Worm (Caenorhabditis elegans) whole organism, young adult: ENCODE data around the gene K04C2.7.

ENCODE experiments used
- B0035.1 ChIP-seq: sonication (generic microtip); optimal IDR thresholded peaks from 2 replicates; lab custom pipeline; 2016; ENCODE audit warnings: missing genetic modification characterization, mild to moderate bottlenecking, missing compliant biosample characterization, missing genotype, missing genetic modification reagents
- C06A6.2 ChIP-seq: fragments of 200-800 bp; sonication (Bioruptor generic); conservative IDR thresholded peaks from 2 replicates; pipeline ENCODE4 v1.3.6; 2022; ENCODE audit warnings: missing genetic modification characterization, missing compliant biosample characterization
- F22D6.2 ChIP-seq: sonication (generic microtip); optimal IDR thresholded peaks from 2 replicates; lab custom pipeline; 2016; ENCODE audit warnings: mild to moderate bottlenecking, missing genetic modification characterization, missing compliant biosample characterization
- F39B2.1 ChIP-seq: fragments of 200-800 bp; sonication (Bioruptor generic); IDR thresholded peaks from 2 replicates; pipeline ENCODE4 v1.3.6; 2022; ENCODE audit warnings: missing genetic modification reagents, missing genetic modification characterization, missing compliant biosample characterization
- F49E8.2 ChIP-seq: sonication (generic microtip); optimal IDR thresholded peaks from 3 replicates; lab custom pipeline; 2017; ENCODE audit warnings: missing genetic modification characterization, mild to moderate bottlenecking, missing compliant biosample characterization, antibody characterized with exemption, moderate library complexity; ENCODE audit not compliant: insufficient read depth
- K11D2.4 ChIP-seq: fragments of 200-800 bp; sonication (Bioruptor generic); IDR thresholded peaks from 2 replicates; pipeline ENCODE4 v1.3.6; 2022; ENCODE audit warnings: missing genetic modification reagents, missing genetic modification characterization, missing compliant biosample characterization
- K12H6.12 ChIP-seq: fragments of 200-800 bp; sonication (Bioruptor generic); optimal IDR thresholded peaks from 2 replicates; lab custom pipeline; 2018; ENCODE audit warnings: mild to moderate bottlenecking, missing genetic modification characterization, missing compliant biosample characterization
- Y53G8AR.9 ChIP-seq: fragments of 200-800 bp; sonication (Bioruptor generic); conservative IDR thresholded peaks from 2 replicates; pipeline ENCODE4 v1.3.6; 2022; ENCODE audit warnings: missing genetic modification reagents, missing genetic modification characterization, missing compliant biosample characterization
- Y56A3A.18 ChIP-seq: fragments of 200-800 bp; sonication (Bioruptor generic); IDR thresholded peaks from 2 replicates; pipeline ENCODE4 v1.3.6; 2022; ENCODE audit warnings: missing genetic modification reagents, missing genetic modification characterization, missing compliant biosample characterization
- Y95B8A.8 ChIP-seq: fragments of 200-800 bp; sonication (Bioruptor generic); IDR thresholded peaks from 2 replicates; pipeline ENCODE4 v1.3.6; 2022; ENCODE audit warnings: missing genetic modification reagents, missing genetic modification characterization, missing compliant biosample characterization
- ama-1 ChIP-seq, 3 experiments: fragments of 150-350 bp in 1 of 3; sonication (generic microtip) in 2 of 3; optimal IDR thresholded peaks; 2 replicates each; lab custom pipeline; 2014 to 2018; ENCODE audit warnings: missing biosample characterization in 2 of 3, missing genetic modification characterization in 2 of 3, missing genetic modification reagents in 2 of 3
- aptf-2 ChIP-seq: fragments of 200-800 bp; sonication (Bioruptor generic); conservative IDR thresholded peaks from 2 replicates; pipeline ENCODE4 v1.3.6; 2022; ENCODE audit warnings: missing genetic modification reagents, missing genetic modification characterization, missing compliant biosample characterization
- bed-2 ChIP-seq: fragments of 200-800 bp; sonication (Bioruptor generic); IDR thresholded peaks from 2 replicates; pipeline ENCODE4 v1.3.6; 2022; ENCODE audit warnings: missing genetic modification reagents, missing genetic modification characterization, missing compliant biosample characterization
- cebp-2 ChIP-seq: fragments of 200-800 bp; sonication (Bioruptor generic); IDR thresholded peaks from 2 replicates; pipeline ENCODE4 v1.3.6; 2022; ENCODE audit warnings: missing genetic modification characterization, missing compliant biosample characterization
- ceh-100 ChIP-seq: fragments of 200-800 bp; sonication (Bioruptor generic); IDR thresholded peaks from 2 replicates; pipeline ENCODE4 v1.3.6; 2022; ENCODE audit warnings: missing genetic modification reagents, missing genetic modification characterization, missing compliant biosample characterization
- ceh-27 ChIP-seq: fragments of 200-800 bp; sonication (Bioruptor generic); optimal IDR thresholded peaks from 2 replicates; lab custom pipeline; 2018; ENCODE audit warnings: mild to moderate bottlenecking, missing genetic modification characterization, moderate library complexity, missing compliant biosample characterization
- ceh-40 ChIP-seq: fragments of 200-800 bp; sonication (Bioruptor generic); IDR thresholded peaks from 2 replicates; pipeline ENCODE4 v1.3.6; 2022; ENCODE audit warnings: missing genetic modification characterization, missing compliant biosample characterization
- chd-7 ChIP-seq: sonication (generic microtip); optimal IDR thresholded peaks from 2 replicates; lab custom pipeline; 2016; ENCODE audit warnings: mild to moderate bottlenecking, missing genetic modification characterization, moderate library complexity, missing compliant biosample characterization
- die-1 ChIP-seq: sonication (generic microtip); optimal IDR thresholded peaks from 2 replicates; lab custom pipeline; 2016; ENCODE audit warnings: missing genotype, mild to moderate bottlenecking, missing genetic modification characterization, missing compliant biosample characterization
- dpff-1 ChIP-seq: sonication (generic microtip); optimal IDR thresholded peaks from 2 replicates; lab custom pipeline; 2017; ENCODE audit warnings: mild to moderate bottlenecking, missing genetic modification characterization, missing compliant biosample characterization
- dpl-1 ChIP-seq: fragments of 150-350 bp; optimal IDR thresholded peaks from 2 replicates; lab custom pipeline; 2014; ENCODE audit warnings: missing biosample characterization, missing genetic modification reagents, missing genetic modification characterization
- egl-44 ChIP-seq: fragments of 200-800 bp; sonication (Bioruptor generic); IDR thresholded peaks from 2 replicates; pipeline ENCODE4 v1.3.6; 2022; ENCODE audit warnings: missing genetic modification reagents, missing genetic modification characterization, missing compliant biosample characterization
- ekl-4 ChIP-seq: fragments of 200-800 bp; sonication (Bioruptor generic); IDR thresholded peaks from 2 replicates; pipeline ENCODE4 v1.3.6; 2022; ENCODE audit warnings: missing genetic modification reagents, missing genetic modification characterization, missing compliant biosample characterization
- gei-17 ChIP-seq: fragments of 200-800 bp; sonication (Bioruptor generic); optimal IDR thresholded peaks from 2 replicates; lab custom pipeline; 2018; ENCODE audit warnings: mild to moderate bottlenecking, missing genetic modification characterization, missing compliant biosample characterization
- hlh-12 ChIP-seq: sonication (generic microtip); optimal IDR thresholded peaks from 2 replicates; lab custom pipeline; 2016; ENCODE audit warnings: missing genetic modification characterization, missing compliant biosample characterization
- hlh-26 ChIP-seq: fragments of 200-800 bp; sonication (Bioruptor generic); conservative IDR thresholded peaks from 2 replicates; pipeline ENCODE4 v1.3.6; 2022; ENCODE audit warnings: missing genetic modification reagents, missing genetic modification characterization, missing compliant biosample characterization
- hrde-1 ChIP-seq: sonication (generic microtip); optimal IDR thresholded peaks from 2 replicates; lab custom pipeline; 2016; ENCODE audit warnings: missing genetic modification characterization, mild to moderate bottlenecking, missing compliant biosample characterization, moderate library complexity, missing genotype, missing genetic modification reagents, borderline replicate concordance
- hsf-1 ChIP-seq: fragments of 200-800 bp; sonication (Bioruptor generic); IDR thresholded peaks from 2 replicates; pipeline ENCODE4 v1.3.6; 2022; ENCODE audit warnings: missing genetic modification reagents, missing genetic modification characterization, missing compliant biosample characterization
- let-526 ChIP-seq: fragments of 200-800 bp; sonication (Bioruptor generic); IDR thresholded peaks from 2 replicates; pipeline ENCODE4 v1.3.6; 2022; ENCODE audit warnings: missing genetic modification reagents, missing genetic modification characterization, missing compliant biosample characterization
- lin-54 ChIP-seq: fragments of 200-800 bp; sonication (Bioruptor generic); optimal IDR thresholded peaks from 2 replicates; lab custom pipeline; 2018; ENCODE audit warnings: mild to moderate bottlenecking, missing genetic modification characterization, missing compliant biosample characterization
- lsl-1 ChIP-seq: fragments of 200-800 bp; sonication (Bioruptor generic); optimal IDR thresholded peaks from 2 replicates; lab custom pipeline; 2018; ENCODE audit warnings: mild to moderate bottlenecking, missing genetic modification characterization, moderate library complexity, missing compliant biosample characterization
- madf-6 ChIP-seq: fragments of 200-800 bp; sonication (Bioruptor generic); IDR thresholded peaks from 2 replicates; pipeline ENCODE4 v1.3.6; 2022; ENCODE audit warnings: missing genetic modification reagents, missing genetic modification characterization, missing compliant biosample characterization
- mcd-1 ChIP-seq: fragments of 200-800 bp; sonication (Bioruptor generic); IDR thresholded peaks from 2 replicates; pipeline ENCODE4 v1.3.6; 2022; ENCODE audit warnings: missing genetic modification reagents, missing genetic modification characterization, missing compliant biosample characterization
- mel-28 ChIP-seq: sonication (generic microtip); optimal IDR thresholded peaks from 2 replicates; lab custom pipeline; 2016; ENCODE audit warnings: borderline replicate concordance, mild to moderate bottlenecking, missing genetic modification characterization, missing compliant biosample characterization
- nfya-2 ChIP-seq: fragments of 200-800 bp; sonication (Bioruptor generic); IDR thresholded peaks from 2 replicates; pipeline ENCODE4 v1.3.6; 2022; ENCODE audit warnings: missing genetic modification reagents, missing genetic modification characterization, missing compliant biosample characterization
- pbrm-1 ChIP-seq: fragments of 200-800 bp; sonication (Bioruptor generic); IDR thresholded peaks from 2 replicates; pipeline ENCODE4 v1.3.6; 2022; ENCODE audit warnings: missing genetic modification reagents, missing genetic modification characterization, missing compliant biosample characterization
- rcor-1 ChIP-seq: fragments of 200-800 bp; sonication (Bioruptor generic); IDR thresholded peaks from 2 replicates; pipeline ENCODE4 v1.3.6; 2022; ENCODE audit warnings: missing genetic modification reagents, missing genetic modification characterization, missing compliant biosample characterization
- rec-8 ChIP-seq, 2 experiments: sonication (generic microtip); optimal IDR thresholded peaks; 2 replicates each; lab custom pipeline; 2016; ENCODE audit warnings: mild to moderate bottlenecking in 2 of 2, missing genetic modification characterization in 2 of 2, missing genetic modification reagents in 2 of 2, missing genotype in 2 of 2, missing biosample characterization in 1 of 2, missing compliant biosample characterization in 1 of 2, moderate library complexity in 1 of 2
- repo-1 ChIP-seq: sonication (generic microtip); optimal IDR thresholded peaks from 2 replicates; lab custom pipeline; 2017; ENCODE audit warnings: mild to moderate bottlenecking, missing genetic modification characterization, missing compliant biosample characterization
- sdz-38 ChIP-seq: sonication (generic microtip); optimal IDR thresholded peaks from 2 replicates; lab custom pipeline; 2016; ENCODE audit warnings: missing genotype, missing genetic modification characterization, missing compliant biosample characterization
- snpc-1.1 ChIP-seq: sonication (generic microtip); optimal IDR thresholded peaks from 2 replicates; lab custom pipeline; 2017; ENCODE audit warnings: missing genetic modification characterization, mild to moderate bottlenecking, missing compliant biosample characterization, antibody characterized with exemption, moderate library complexity, missing genotype, missing genetic modification reagents; ENCODE audit not compliant: insufficient read depth
- snpc-3.4 ChIP-seq: sonication (generic microtip); optimal IDR thresholded peaks from 2 replicates; lab custom pipeline; 2017; ENCODE audit warnings: missing genetic modification characterization, mild to moderate bottlenecking, missing compliant biosample characterization, antibody characterized with exemption, moderate library complexity, missing genotype, missing genetic modification reagents
- tbp1 ChIP-seq: fragments of 200-800 bp; sonication (Bioruptor generic); optimal IDR thresholded peaks from 2 replicates; lab custom pipeline; 2018; ENCODE audit warnings: mild to moderate bottlenecking, missing genetic modification characterization, missing compliant biosample characterization
- tlf-1 ChIP-seq: fragments of 200-800 bp; sonication (Bioruptor generic); optimal IDR thresholded peaks from 2 replicates; lab custom pipeline; 2018; ENCODE audit warnings: mild to moderate bottlenecking, missing genetic modification characterization, missing compliant biosample characterization
- xnd-1 ChIP-seq: sonication (generic microtip); optimal IDR thresholded peaks from 2 replicates; lab custom pipeline; 2016; ENCODE audit warnings: missing genotype, missing genetic modification reagents, missing genetic modification characterization, missing compliant biosample characterization
- zfh-2 ChIP-seq: fragments of 200-800 bp; sonication (Bioruptor generic); conservative IDR thresholded peaks from 2 replicates; pipeline ENCODE4 v1.3.6; 2022; ENCODE audit warnings: missing genetic modification reagents, missing genetic modification characterization, missing compliant biosample characterization
- ztf-25 ChIP-seq: fragments of 200-800 bp; sonication (Bioruptor generic); IDR thresholded peaks from 2 replicates; pipeline ENCODE4 v1.3.6; 2022; ENCODE audit warnings: missing genetic modification reagents, missing genetic modification characterization, missing compliant biosample characterization
- ztf-26 ChIP-seq: sonication (generic microtip); optimal IDR thresholded peaks from 2 replicates; lab custom pipeline; 2017; ENCODE audit warnings: missing genetic modification characterization, missing compliant biosample characterization

Gene K04C2.7

DNA sequence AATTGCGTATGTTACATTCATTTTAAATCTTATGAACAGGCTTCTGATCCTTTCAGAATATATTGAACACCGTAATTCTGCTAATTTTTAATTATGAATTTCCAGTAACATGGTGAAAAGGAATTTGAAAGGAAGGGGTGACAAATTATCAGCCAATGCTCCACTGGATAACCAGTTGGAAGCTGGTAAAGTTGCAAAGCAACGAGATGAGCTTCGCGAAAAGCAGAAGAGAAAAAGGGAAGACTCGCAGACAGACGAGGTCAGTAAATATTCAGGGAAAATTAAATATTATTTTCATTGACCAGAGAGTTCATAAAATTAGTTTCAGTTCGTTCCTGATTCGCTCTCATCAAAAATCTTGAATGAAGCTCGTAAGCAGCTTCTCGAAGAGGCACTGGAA, 51.0 kb downstream of the K04C2.7 start, which contains the start of gene byn-1 (continued):
- no peak for TF ChIP-seq sdz-38
- no peak for TF ChIP-seq pbrm-1 (GFP tag; lab: Robert Waterston, UW)
- TF ChIP-seq egl-44 = no peak
- TF ChIP-seq dpl-1 = no peak
- no peak for TF ChIP-seq B0035.1 (tag; lab: Kevin White, UChicago)
- peak; percentile 35; the same call in 1 of the 2 replicates for TF ChIP-seq Y56A3A.18 (GFP tag; lab: Robert Waterston, UW)
- TF ChIP-seq repo-1 (tag; lab: Kevin White, UChicago) = peak; percentile 5
- TF ChIP-seq nfya-2 (GFP tag; lab: Robert Waterston, UW) = no peak
- no peak for TF ChIP-seq hlh-12 (tag; lab: Kevin White, UChicago)
- TF ChIP-seq aptf-2 (GFP tag; lab: Robert Waterston, UW) = no peak
- TF ChIP-seq cebp-2 (GFP tag; lab: Robert Waterston, UW) = no peak
- peak; percentile 46 for TF ChIP-seq hrde-1
- TF ChIP-seq dpff-1 = peak; percentile 25
- TF ChIP-seq ceh-100 (GFP tag; lab: Robert Waterston, UW) = no peak
- TF ChIP-seq lsl-1 (GFP tag; lab: Kevin White, UChicago) = no peak
- TF ChIP-seq F39B2.1 (GFP tag; lab: Robert Waterston, UW) = no peak
- no peak for TF ChIP-seq ztf-26 (tag; lab: Kevin White, UChicago)
- no peak for TF ChIP-seq tbp1 (GFP tag; lab: Kevin White, UChicago)
- TF ChIP-seq rec-8 (tag; optimal IDR thresholded peaks at IDR 0.05; lab: Kevin White, UChicago) = no peak
- peak; percentile 32 for TF ChIP-seq snpc-3.4 (tag; lab: Kevin White, UChicago)
- no peak for TF ChIP-seq rcor-1
- no peak for TF ChIP-seq K11D2.4 (GFP tag; lab: Robert Waterston, UW)
- no peak for TF ChIP-seq Y95B8A.8 (GFP tag; lab: Robert Waterston, UW)
- TF ChIP-seq F22D6.2 (tag; lab: Kevin White, UChicago) = no peak
- TF ChIP-seq xnd-1 (tag; lab: Kevin White, UChicago) = no peak
- no peak for TF ChIP-seq ceh-27 (GFP tag; lab: Kevin White, UChicago)
- no peak for TF ChIP-seq chd-7 (tag; lab: Kevin White, UChicago)
- no peak for TF ChIP-seq let-526 (GFP tag; lab: Robert Waterston, UW)
- peak; percentile 69 for TF ChIP-seq hsf-1 (GFP tag; lab: Robert Waterston, UW)
- TF ChIP-seq ama-1 (optimal IDR thresholded peaks at IDR 0.05; lab: Kevin White, UChicago) = no peak
- peak in 1 of 2 experiments; percentile 26 for TF ChIP-seq ama-1 (GFP tag; optimal IDR thresholded peaks at IDR 0.05; lab: Kevin White, UChicago)
- no peak for TF ChIP-seq die-1
- peak; percentile 12 for TF ChIP-seq F49E8.2 (tag; lab: Kevin White, UChicago)
- peak; percentile 56 for TF ChIP-seq madf-6 (GFP tag; lab: Robert Waterston, UW)
- TF ChIP-seq mel-28 (tag; lab: Kevin White, UChicago) = no peak
- TF ChIP-seq ekl-4 = no peak; the same call in 1 of the 2 replicates
- TF ChIP-seq C06A6.2 (GFP tag; lab: Robert Waterston, UW) = no peak
- no peak for TF ChIP-seq ztf-25
- no peak for TF ChIP-seq bed-2
- peak; percentile 24 for TF ChIP-seq lin-54 (GFP tag; lab: Kevin White, UChicago)
- no peak for TF ChIP-seq K12H6.12 (tag; lab: Kevin White, UChicago)
- no peak for TF ChIP-seq gei-17 (GFP tag; lab: Kevin White, UChicago)
- TF ChIP-seq tlf-1 (GFP tag; lab: Kevin White, UChicago) = peak; percentile 35
- peak; percentile 25; the same call in 1 of the 2 replicates for TF ChIP-seq mcd-1 (GFP tag; lab: Robert Waterston, UW)
- TF ChIP-seq Y53G8AR.9 = 0 out of 2 replicates have a peak, but pooled peaks have one; percentile 50
- no peak for TF ChIP-seq hlh-26
- no peak for TF ChIP-seq zfh-2
- TF ChIP-seq snpc-1.1 (tag; lab: Kevin White, UChicago) = peak; percentile 9
- no peak for TF ChIP-seq ceh-40 (GFP tag; lab: Robert Waterston, UW)
